Fruit fly (Drosophila melanogaster): ENCODE measurements around the gene mfrn.

Gene mfrn

dm6 chr3R:27986794-27987193 lies 39.0 kb upstream of the mfrn start (continued):
- TF ChIP-seq MTF-1 (GFP tag; optimal IDR thresholded peaks at IDR 0.05; ENCODE audit: borderline replicate concordance) = peak; percentile 1
- peak; percentile 2 for TF ChIP-seq bigmax (GFP tag; optimal IDR thresholded peaks at IDR 0.05)
- TF ChIP-seq stc (GFP tag; IDR thresholded peaks at IDR 0.05) = no peak
- peak; percentile 23 for TF ChIP-seq CG33213 (GFP tag; optimal IDR thresholded peaks at IDR 0.05)
- peak; percentile 34 for TF ChIP-seq Hey (tag; optimal IDR thresholded peaks at IDR 0.05)
- peak; percentile 47 for TF ChIP-seq lab (GFP tag; optimal IDR thresholded peaks at IDR 0.05)
- no peak for TF ChIP-seq Sox100B (GFP tag; optimal IDR thresholded peaks at IDR 0.05)
- peak; percentile 49; the same call in 1 of the 3 replicates for TF ChIP-seq otp (GFP tag; IDR thresholded peaks at IDR 0.05)
- TF ChIP-seq sd (tag; optimal IDR thresholded peaks at IDR 0.05) = peak; percentile 94
- no peak for TF ChIP-seq gfzf (GFP tag; optimal IDR thresholded peaks at IDR 0.05)
- peak; percentile 7 for TF ChIP-seq sug (tag; optimal IDR thresholded peaks at IDR 0.05)
- TF ChIP-seq E2f1 (GFP tag; IDR thresholded peaks at IDR 0.05) = no peak
- no peak for TF ChIP-seq ase (GFP tag; IDR thresholded peaks at IDR 0.05)
- no peak for TF ChIP-seq tna (GFP tag; IDR thresholded peaks at IDR 0.05; ENCODE audit: partially characterized antibody)
- no peak for TF ChIP-seq repo (GFP tag; optimal IDR thresholded peaks at IDR 0.05)
- no peak for TF ChIP-seq pan (optimal IDR thresholded peaks at IDR 0.05)
- peak in 1 of 2 experiments; percentile 7 for TF ChIP-seq pan (GFP tag; optimal IDR thresholded peaks at IDR 0.05 in 1 of 2, IDR thresholded peaks at IDR 0.05 in 1 of 2)
- no peak for TF ChIP-seq CG13424 (tag; optimal IDR thresholded peaks at IDR 0.05)
- TF ChIP-seq CG15601 (tag; optimal IDR thresholded peaks at IDR 0.05) = peak; percentile 49
- peak; percentile 13 for TF ChIP-seq ATbp (GFP tag; optimal IDR thresholded peaks at IDR 0.05)
- TF ChIP-seq unc-4 (GFP tag; IDR thresholded peaks at IDR 0.05; ENCODE audit: partially characterized antibody) = no peak
- TF ChIP-seq Hr78 (GFP tag; optimal IDR thresholded peaks at IDR 0.05) = no peak
- TF ChIP-seq caup (GFP tag; optimal IDR thresholded peaks at IDR 0.05; ENCODE audit: severe bottlenecking) = peak; percentile 52
- TF ChIP-seq Bteb2 (GFP tag; optimal IDR thresholded peaks at IDR 0.05) = no peak
- no peak for TF ChIP-seq hb (GFP tag; IDR thresholded peaks at IDR 0.05; ENCODE audit: partially characterized antibody)
- TF ChIP-seq Scr (GFP tag; IDR thresholded peaks at IDR 0.05; ENCODE audit: partially characterized antibody) = no peak
- no peak for TF ChIP-seq kah (GFP tag; optimal IDR thresholded peaks at IDR 0.05)
- TF ChIP-seq chm (GFP tag; IDR thresholded peaks at IDR 0.05) = 0 out of 2 replicates have a peak, but pooled peaks have one; percentile 16
- no peak for TF ChIP-seq pb (GFP tag; optimal IDR thresholded peaks at IDR 0.05)
- TF ChIP-seq CG8290 (GFP tag; optimal IDR thresholded peaks at IDR 0.05) = no peak
- TF ChIP-seq CG8290 (tag; optimal IDR thresholded peaks at IDR 0.05) = peak in 1 of 2 experiments; percentile 51
- TF ChIP-seq CG9876 (GFP tag; optimal IDR thresholded peaks at IDR 0.05) = no peak
- no peak for TF ChIP-seq gcm2 (GFP tag; optimal IDR thresholded peaks at IDR 0.05)
- TF ChIP-seq CG9817 (tag; optimal IDR thresholded peaks at IDR 0.05) = peak; percentile 6
- no peak for TF ChIP-seq CG1647 (GFP tag; optimal IDR thresholded peaks at IDR 0.05)
- TF ChIP-seq lola (GFP tag; optimal IDR thresholded peaks at IDR 0.05) = no peak
- peak; percentile 26 for TF ChIP-seq pfk (GFP tag; optimal IDR thresholded peaks at IDR 0.05)
- peak; percentile 90 for TF ChIP-seq mirr (GFP tag; optimal IDR thresholded peaks at IDR 0.05)
- TF ChIP-seq CG10543 (GFP tag; optimal IDR thresholded peaks at IDR 0.05) = peak; percentile 38
- TF ChIP-seq CG43689 (GFP tag; IDR thresholded peaks at IDR 0.05) = no peak
- peak; percentile 29 for TF ChIP-seq CG12071 (GFP tag; optimal IDR thresholded peaks at IDR 0.05)
- peak; percentile 23; the same call in 1 of the 2 replicates for TF ChIP-seq GATAe (GFP tag; conservative IDR thresholded peaks at IDR 0.05)
- TF ChIP-seq Nf-YA (GFP tag; IDR thresholded peaks at IDR 0.05) = no peak
- no peak for TF ChIP-seq Hand (GFP tag; optimal IDR thresholded peaks at IDR 0.05)
- TF ChIP-seq kni (GFP tag; optimal IDR thresholded peaks at IDR 0.05) = peak; percentile 65
- TF ChIP-seq schlank (tag; optimal IDR thresholded peaks at IDR 0.05) = peak; percentile 10
- no peak for TF ChIP-seq Eip74EF (GFP tag; optimal IDR thresholded peaks at IDR 0.05)
- TF ChIP-seq CG6654 (GFP tag; optimal IDR thresholded peaks at IDR 0.05) = no peak
- no peak for TF ChIP-seq tup (GFP tag; optimal IDR thresholded peaks at IDR 0.05)

Data from whole organism, embryonic.